Worm (Caenorhabditis elegans) whole organism, mixed stage, embryonic: ENCODE measurements around the gene srt-63.

ENCODE experiments used
- blmp-1 ChIP-seq: fragments of 150-350 bp; optimal IDR thresholded peaks from 2 replicates; lab custom pipeline; 2014; ENCODE audit warnings: missing biosample characterization, missing genetic modification characterization
- ceh-83 ChIP-seq: fragments of 200-800 bp; sonication (Bioruptor generic); optimal IDR thresholded peaks from 2 replicates; lab custom pipeline; 2018; ENCODE audit warnings: mild to moderate bottlenecking, missing genetic modification characterization, missing compliant biosample characterization
- hlh-1 ChIP-seq: fragments of 150-350 bp; optimal IDR thresholded peaks from 2 replicates; lab custom pipeline; 2014; ENCODE audit warnings: missing biosample characterization, missing genetic modification reagents, missing genetic modification characterization
- lin-32 ChIP-seq: fragments of 200-800 bp; sonication (Bioruptor generic); optimal IDR thresholded peaks from 2 replicates; lab custom pipeline; 2018; ENCODE audit warnings: mild to moderate bottlenecking, missing genetic modification characterization, missing compliant biosample characterization
- lsy-2 ChIP-seq: fragments of 150-350 bp; optimal IDR thresholded peaks from 2 replicates; lab custom pipeline; 2014; ENCODE audit warnings: missing biosample characterization, missing genetic modification characterization
- mab-5 ChIP-seq: fragments of 150-350 bp; optimal IDR thresholded peaks from 2 replicates; lab custom pipeline; 2014; ENCODE audit warnings: missing biosample characterization, missing genetic modification characterization
- nhr-12 ChIP-seq: fragments of 150-350 bp; optimal IDR thresholded peaks from 2 replicates; lab custom pipeline; 2014; ENCODE audit warnings: missing biosample characterization, missing genetic modification characterization
- nhr-237 ChIP-seq: fragments of 150-350 bp; optimal IDR thresholded peaks from 2 replicates; lab custom pipeline; 2014; ENCODE audit warnings: missing biosample characterization, missing genetic modification characterization
- nhr-28 ChIP-seq: fragments of 150-350 bp; optimal IDR thresholded peaks from 2 replicates; lab custom pipeline; 2014; ENCODE audit warnings: missing biosample characterization, missing genetic modification characterization
- sptf-1 ChIP-seq: sonication (generic microtip); optimal IDR thresholded peaks from 2 replicates; lab custom pipeline; 2017; ENCODE audit warnings: mild to moderate bottlenecking, missing genetic modification characterization, moderate library complexity, missing compliant biosample characterization
- unc-62 ChIP-seq: fragments of 150-350 bp; optimal IDR thresholded peaks from 2 replicates; lab custom pipeline; 2014; ENCODE audit warnings: missing biosample characterization, missing genetic modification reagents, missing genetic modification characterization
- ztf-11 ChIP-seq: fragments of 150-350 bp; optimal IDR thresholded peaks from 2 replicates; lab custom pipeline; 2014; ENCODE audit warnings: missing biosample characterization, missing genetic modification characterization

DNA sequence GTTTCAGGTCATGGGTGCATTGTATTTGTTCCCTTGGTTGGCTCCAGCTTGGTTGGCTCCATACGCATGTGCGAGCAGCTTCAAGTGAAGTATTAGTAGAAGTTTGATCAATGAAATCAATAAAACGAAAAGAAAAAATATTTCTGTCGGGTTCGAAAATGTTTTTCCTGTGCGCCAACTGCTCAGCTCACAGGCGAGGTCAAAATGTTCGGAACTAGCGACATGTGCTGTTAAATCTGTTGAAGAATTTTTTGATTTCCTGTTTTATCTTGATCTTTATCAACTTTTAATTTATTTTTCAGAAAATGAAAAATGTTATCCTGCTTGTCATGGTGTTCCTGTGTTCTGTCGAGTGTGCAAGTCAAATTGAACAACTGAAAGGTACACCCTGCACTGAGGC, 25.6 kb upstream of the srt-63 start, which contains the start of gene T28A11.25:
- TF ChIP-seq unc-62: no peak
- TF ChIP-seq nhr-12 (tag; lab: Kevin White, UChicago): no peak
- TF ChIP-seq nhr-237 (tag; lab: Kevin White, UChicago): no peak
- TF ChIP-seq lin-32 (GFP tag; lab: Kevin White, UChicago): no peak
- TF ChIP-seq hlh-1 (tag; lab: Kevin White, UChicago): no peak
- TF ChIP-seq blmp-1 (tag; lab: Kevin White, UChicago): no peak
- TF ChIP-seq ceh-83 (GFP tag; lab: Kevin White, UChicago): no peak
- TF ChIP-seq lsy-2: no peak
- no peak for TF ChIP-seq ztf-11 (tag; lab: Kevin White, UChicago)
- TF ChIP-seq sptf-1 (tag; lab: Kevin White, UChicago): no peak
- TF ChIP-seq mab-5: no peak
- TF ChIP-seq nhr-28: no peak
